Worm (Caenorhabditis elegans) whole organism, midembryonic: ENCODE results near the gene ocr-2.

Source experiments
- T22C8.4 ChIP-seq: fragments of 200-800 bp; sonication (Bioruptor generic); IDR thresholded peaks from 2 replicates; pipeline ENCODE4 v1.3.6; 2022; ENCODE audit warnings: missing genetic modification characterization, missing compliant biosample characterization
- cog-1 ChIP-seq: sonication (generic microtip); optimal IDR thresholded peaks from 2 replicates; lab custom pipeline; 2016; ENCODE audit warnings: missing genetic modification characterization, missing compliant biosample characterization
- klf-2 ChIP-seq: fragments of 200-800 bp; sonication (Bioruptor generic); conservative IDR thresholded peaks from 2 replicates; pipeline ENCODE4 v1.3.6; 2022; ENCODE audit warnings: missing genetic modification reagents, missing genetic modification characterization, missing compliant biosample characterization
- ref-1 ChIP-seq: fragments of 200-800 bp; sonication (Bioruptor generic); conservative IDR thresholded peaks from 2 replicates; pipeline ENCODE4 v1.3.6; 2022; ENCODE audit warnings: missing genetic modification reagents, missing genetic modification characterization, missing compliant biosample characterization
- ztf-23 ChIP-seq: fragments of 200-800 bp; sonication (Bioruptor generic); IDR thresholded peaks from 2 replicates; pipeline ENCODE4 v1.3.6; 2022; ENCODE audit warnings: missing genetic modification reagents, missing genetic modification characterization, missing compliant biosample characterization
- ztf-29 ChIP-seq: fragments of 200-800 bp; sonication (Bioruptor generic); IDR thresholded peaks from 2 replicates; pipeline ENCODE4 v1.3.6; 2022; ENCODE audit warnings: missing genetic modification reagents, missing genetic modification characterization, missing compliant biosample characterization

- no peak for TF ChIP-seq T22C8.4
- no peak for TF ChIP-seq klf-2 (GFP tag; lab: Robert Waterston, UW)
- TF ChIP-seq ztf-23 (GFP tag; lab: Robert Waterston, UW): no peak
- no peak for TF ChIP-seq cog-1 (tag; lab: Kevin White, UChicago)
- TF ChIP-seq ztf-29 (GFP tag; lab: Robert Waterston, UW): no peak
- TF ChIP-seq ref-1 (GFP tag; lab: Robert Waterston, UW): no peak
Observed at ce11 chrIV:8199274-8199673, 20.6 kb downstream of the ocr-2 start.
